Fruit fly (Drosophila melanogaster): ENCODE results near the gene lush.

lush gene

dm6 chr3L:19560695-19561246, 45.1 kb downstream of the lush start (continued):
- TF ChIP-seq toy (GFP tag; IDR thresholded peaks at IDR 0.05) (peak; percentile 89; the same call in 1 of the 2 replicates), dmrt99B (tag; optimal IDR thresholded peaks at IDR 0.05) (peak; percentile 96), CG33213 (GFP tag; optimal IDR thresholded peaks at IDR 0.05) (peak; percentile 91), klu (GFP tag; IDR thresholded peaks at IDR 0.05) (peak; percentile 91), Dad (GFP tag; optimal IDR thresholded peaks at IDR 0.05) (peak; percentile 90), CG7556 (GFP tag; optimal IDR thresholded peaks at IDR 0.05) (peak; percentile 95), CG6272 (GFP tag; IDR thresholded peaks at IDR 0.05) (peak; percentile 84), CG12744 (GFP tag; optimal IDR thresholded peaks at IDR 0.05) (peak; percentile 90), psq (GFP tag; optimal IDR thresholded peaks at IDR 0.05) (peak; percentile 82), emc (GFP tag; optimal IDR thresholded peaks at IDR 0.05) (peak; percentile 75), Hr51 (GFP tag; optimal IDR thresholded peaks at IDR 0.05) (peak; percentile 94), pfk (GFP tag; optimal IDR thresholded peaks at IDR 0.05) (peak; percentile 61), gfzf (GFP tag; optimal IDR thresholded peaks at IDR 0.05) (peak; percentile 15), ERR (GFP tag; optimal IDR thresholded peaks at IDR 0.05) (peak; percentile 67), z (GFP tag; IDR thresholded peaks at IDR 0.05) (peak; percentile 77; the same call in 2 of the 3 replicates), CG17612 (GFP tag; IDR thresholded peaks at IDR 0.05) (peak; percentile 79), CG7357 (GFP tag; IDR thresholded peaks at IDR 0.05) (peak; percentile 87), her (GFP tag; optimal IDR thresholded peaks at IDR 0.05) (peak; percentile 81), CG13894 (tag; optimal IDR thresholded peaks at IDR 0.05) (peak; percentile 91), Xbp1 (GFP tag; optimal IDR thresholded peaks at IDR 0.05) (peak; percentile 95), CG12104 (GFP tag; optimal IDR thresholded peaks at IDR 0.05) (peak; percentile 93), Tbp (GFP tag; optimal IDR thresholded peaks at IDR 0.05) (no peak), CG11456 (GFP tag; IDR thresholded peaks at IDR 0.05) (peak; percentile 87), gt (GFP tag; IDR thresholded peaks at IDR 0.05) (peak; percentile 87), CG32532 (GFP tag; IDR thresholded peaks at IDR 0.05) (peak; percentile 96), BtbVII (GFP tag; optimal IDR thresholded peaks at IDR 0.05) (peak; percentile 90), Doc2 (GFP tag; IDR thresholded peaks at IDR 0.05) (no peak), CG10267 (tag; optimal IDR thresholded peaks at IDR 0.05) (peak; percentile 92), CG10274 (GFP tag; optimal IDR thresholded peaks at IDR 0.05) (peak; percentile 96), CG12391 (tag; optimal IDR thresholded peaks at IDR 0.05) (peak; percentile 97), croc (GFP tag; conservative IDR thresholded peaks at IDR 0.05) (peak; percentile 93), crp (GFP tag; optimal IDR thresholded peaks at IDR 0.05) (peak in 1 of 2 experiments; percentile 55), Dip3 (GFP tag; optimal IDR thresholded peaks at IDR 0.05) (peak; percentile 86), yki (optimal IDR thresholded peaks at IDR 0.05) (no peak), vfl (GFP tag; optimal IDR thresholded peaks at IDR 0.05) (peak; percentile 91), Atf3 (GFP tag; optimal IDR thresholded peaks at IDR 0.05) (peak; percentile 89), ATbp (GFP tag; optimal IDR thresholded peaks at IDR 0.05) (peak; percentile 93), onecut (GFP tag; IDR thresholded peaks at IDR 0.05) (peak; percentile 91), CG32767 (GFP tag; IDR thresholded peaks at IDR 0.05) (peak; percentile 91), Sry-δ (GFP tag; optimal IDR thresholded peaks at IDR 0.05) (peak; percentile 58), CG10543 (GFP tag; optimal IDR thresholded peaks at IDR 0.05) (peak; percentile 87), tio (GFP tag; optimal IDR thresholded peaks at IDR 0.05) (peak; percentile 92), lbe (GFP tag; optimal IDR thresholded peaks at IDR 0.05) (peak; percentile 98), CG17568 (GFP tag; optimal IDR thresholded peaks at IDR 0.05) (peak; percentile 93), CG3838 (GFP tag; optimal IDR thresholded peaks at IDR 0.05) (peak; percentile 91), D (optimal IDR thresholded peaks at IDR 0.05) (no peak), D (GFP tag; optimal IDR thresholded peaks at IDR 0.05) (peak; percentile 93), Max (GFP tag; optimal IDR thresholded peaks at IDR 0.05) (peak; percentile 93), dimm (GFP tag; IDR thresholded peaks at IDR 0.05) (peak; percentile 83), Ets65A (GFP tag) (peak; percentile 98), CG2120 (GFP tag; optimal IDR thresholded peaks at IDR 0.05) (peak; percentile 95), Hr39 (optimal IDR thresholded peaks at IDR 0.05) (no peak)
